Worm (Caenorhabditis elegans): ENCODE measurements around the gene ZK686.1.

ZK686.1 gene

ce11 chrIII:7754348-7754747 is 18.6 kb upstream of the ZK686.1 start, which contains the start of gene cdh-3:
cdh-3 (minus strand) TSS chrIII:7754448.
- TF ChIP-seq unc-39 (tag; optimal IDR thresholded peaks at IDR 0.05) (no peak), nhr-23 (tag; optimal IDR thresholded peaks at IDR 0.05) (no peak), sma-9 (GFP tag; optimal IDR thresholded peaks at IDR 0.05) (no peak), sma-9 (tag; optimal IDR thresholded peaks at IDR 0.05) (no peak)

ce11 chrIII:7758562-7758961 is 14.4 kb upstream of the ZK686.1 start, which contains the start of gene pcp-1:
pcp-1 (plus strand) TSS chrIII:7758903.
- TF ChIP-seq R02D3.7 (tag; optimal IDR thresholded peaks at IDR 0.05), result no peak
- TF ChIP-seq nhr-25 (tag; optimal IDR thresholded peaks at IDR 0.05), result no peak
- no peak for TF ChIP-seq elt-3 (tag; optimal IDR thresholded peaks at IDR 0.05)
- TF ChIP-seq C34F6.9 (tag; optimal IDR thresholded peaks at IDR 0.05), result no peak
- no peak for TF ChIP-seq aly-2 (tag; optimal IDR thresholded peaks at IDR 0.05)
- TF ChIP-seq fos-1 (tag; optimal IDR thresholded peaks at IDR 0.05), result peak; percentile 91
- TF ChIP-seq F13H6.1 (tag; optimal IDR thresholded peaks at IDR 0.05), result peak; percentile 45
- TF ChIP-seq ceh-82 (tag; optimal IDR thresholded peaks at IDR 0.05), result no peak
- peak; percentile 65 for TF ChIP-seq crh-2 (tag; optimal IDR thresholded peaks at IDR 0.05)
- no peak for TF ChIP-seq nhr-12 (tag; optimal IDR thresholded peaks at IDR 0.05)
- no peak for TF ChIP-seq alr-1 (tag; optimal IDR thresholded peaks at IDR 0.05)
- no peak for TF ChIP-seq lsy-2 (tag; optimal IDR thresholded peaks at IDR 0.05)
- TF ChIP-seq ZK546.5 (tag; optimal IDR thresholded peaks at IDR 0.05), result no peak
- TF ChIP-seq gmeb-1 (tag; optimal IDR thresholded peaks at IDR 0.05), result peak; percentile 62
- TF ChIP-seq ama-1 (optimal IDR thresholded peaks at IDR 0.05), result no peak
- TF ChIP-seq sma-3 (GFP tag; optimal IDR thresholded peaks at IDR 0.05), result peak; percentile 16
- TF ChIP-seq nhr-21 (tag; optimal IDR thresholded peaks at IDR 0.05), result no peak
- TF ChIP-seq sma-9 (GFP tag; optimal IDR thresholded peaks at IDR 0.05), result peak; percentile 67
- TF ChIP-seq sma-9 (tag; optimal IDR thresholded peaks at IDR 0.05), result no peak
- TF ChIP-seq nhr-11 (tag; optimal IDR thresholded peaks at IDR 0.05), result no peak
- TF ChIP-seq nhr-237 (tag; optimal IDR thresholded peaks at IDR 0.05), result no peak
- no peak for TF ChIP-seq nhr-23 (tag; optimal IDR thresholded peaks at IDR 0.05)
- no peak for TF ChIP-seq unc-55 (GFP tag; optimal IDR thresholded peaks at IDR 0.05)
- no peak for TF ChIP-seq ceh-16 (tag; optimal IDR thresholded peaks at IDR 0.05)

ce11 chrIII:7762250-7762649 is 10.7 kb upstream of the ZK686.1 start:
- TF ChIP-seq sma-9 (GFP tag; optimal IDR thresholded peaks at IDR 0.05) (peak; percentile 17), sma-9 (tag; optimal IDR thresholded peaks at IDR 0.05) (no peak), peb-1 (tag; optimal IDR thresholded peaks at IDR 0.05) (no peak), C34F6.9 (tag; optimal IDR thresholded peaks at IDR 0.05) (no peak), ZK546.5 (tag; optimal IDR thresholded peaks at IDR 0.05) (no peak), fos-1 (tag; optimal IDR thresholded peaks at IDR 0.05) (peak; percentile 62)

ce11 chrIII:7763503-7763902 is 9.4 kb upstream of the ZK686.1 start, which contains the start of gene mtx-2:
mtx-2 (minus strand) TSS chrIII:7763603.
- TF ChIP-seq sma-3 (GFP tag; optimal IDR thresholded peaks at IDR 0.05) (no peak), nhr-12 (tag; optimal IDR thresholded peaks at IDR 0.05) (no peak), lsy-2 (tag; optimal IDR thresholded peaks at IDR 0.05) (no peak), aly-2 (tag; optimal IDR thresholded peaks at IDR 0.05) (no peak), ztf-4 (tag; optimal IDR thresholded peaks at IDR 0.05) (no peak), lin-39 (tag; optimal IDR thresholded peaks at IDR 0.05) (no peak)

ce11 chrIII:7765974-7766373 is 7.0 kb upstream of the ZK686.1 start, which contains the start of gene ZK686.2:
ZK686.2 (minus strand) TSS chrIII:7766052.
- TF ChIP-seq nhr-77 (tag; optimal IDR thresholded peaks at IDR 0.05), result no peak
- no peak for TF ChIP-seq ceh-82 (tag; optimal IDR thresholded peaks at IDR 0.05)
- no peak for TF ChIP-seq lin-39 (tag; optimal IDR thresholded peaks at IDR 0.05)
- no peak for TF ChIP-seq elt-3 (tag; optimal IDR thresholded peaks at IDR 0.05)
- TF ChIP-seq mbf-1 (tag; optimal IDR thresholded peaks at IDR 0.05), result no peak
- TF ChIP-seq ztf-1 (GFP tag; conservative IDR thresholded peaks at IDR 0.05), result no peak
- TF ChIP-seq ztf-4 (tag; optimal IDR thresholded peaks at IDR 0.05), result no peak
- TF ChIP-seq aly-2 (tag; optimal IDR thresholded peaks at IDR 0.05), result no peak
- TF ChIP-seq ztf-11 (tag; optimal IDR thresholded peaks at IDR 0.05), result no peak
- TF ChIP-seq lin-11 (tag; optimal IDR thresholded peaks at IDR 0.05), result no peak
- no peak for TF ChIP-seq elt-1 (tag; optimal IDR thresholded peaks at IDR 0.05)
- no peak for TF ChIP-seq nhr-25 (tag; optimal IDR thresholded peaks at IDR 0.05)
- no peak for TF ChIP-seq nhr-6 (tag; optimal IDR thresholded peaks at IDR 0.05)
- no peak for TF ChIP-seq zag-1 (tag; optimal IDR thresholded peaks at IDR 0.05)
- peak; percentile 71 for TF ChIP-seq R02D3.7 (tag; optimal IDR thresholded peaks at IDR 0.05)
- no peak for TF ChIP-seq nhr-129 (tag; optimal IDR thresholded peaks at IDR 0.05)
- TF ChIP-seq nhr-23 (tag; optimal IDR thresholded peaks at IDR 0.05), result no peak
- no peak for TF ChIP-seq nhr-10 (tag; optimal IDR thresholded peaks at IDR 0.05)
- no peak for TF ChIP-seq Y55F3AM.14 (GFP tag; optimal IDR thresholded peaks at IDR 0.05)
- no peak for TF ChIP-seq blmp-1 (tag; optimal IDR thresholded peaks at IDR 0.05; ENCODE audit: insufficient read depth)
- TF ChIP-seq ceh-16 (tag; optimal IDR thresholded peaks at IDR 0.05), result no peak
- no peak for TF ChIP-seq dmd-4 (tag; optimal IDR thresholded peaks at IDR 0.05)
- TF ChIP-seq nhr-237 (tag; optimal IDR thresholded peaks at IDR 0.05), result no peak
- peak; percentile 37 for TF ChIP-seq lin-13 (GFP tag; optimal IDR thresholded peaks at IDR 0.05)
- TF ChIP-seq sma-9 (GFP tag; optimal IDR thresholded peaks at IDR 0.05), result no peak
- no peak for TF ChIP-seq sma-9 (tag; optimal IDR thresholded peaks at IDR 0.05)
- TF ChIP-seq unc-55 (GFP tag; optimal IDR thresholded peaks at IDR 0.05), result peak; percentile 60
- TF ChIP-seq crh-2 (tag; optimal IDR thresholded peaks at IDR 0.05), result peak; percentile 33
- TF ChIP-seq mdl-1 (tag; optimal IDR thresholded peaks at IDR 0.05), result no peak
- no peak for TF ChIP-seq ZK546.5 (tag; optimal IDR thresholded peaks at IDR 0.05)
- no peak for TF ChIP-seq unc-62 (GFP tag; optimal IDR thresholded peaks at IDR 0.05)
- TF ChIP-seq nhr-21 (tag; optimal IDR thresholded peaks at IDR 0.05), result no peak

All from whole organism, L2 larva.